Worm (Caenorhabditis elegans) whole organism, early embryonic: ENCODE data around the gene D1054.1.

Experiments used
- ama-1 ChIP-seq: fragments of 150-350 bp; optimal IDR thresholded peaks from 2 replicates; lab custom pipeline; 2014
- flt-1 ChIP-seq: fragments of 200-800 bp; sonication (Bioruptor generic); IDR thresholded peaks from 2 replicates; pipeline ENCODE4 v1.3.6; 2022; ENCODE audit warnings: missing genetic modification characterization, missing compliant biosample characterization
- hmbx-1 ChIP-seq: sonication (generic microtip); optimal IDR thresholded peaks from 2 replicates; lab custom pipeline; 2016; ENCODE audit warnings: mild to moderate bottlenecking, missing genetic modification characterization, missing compliant biosample characterization
- tbx-11 ChIP-seq: fragments of 200-800 bp; sonication (Bioruptor generic); IDR thresholded peaks from 2 replicates; pipeline ENCODE4 v1.3.6; 2022; ENCODE audit warnings: missing genetic modification characterization, missing compliant biosample characterization

ce11 chrV:10798090-10798489 is 28.1 kb upstream of the D1054.1 start, which contains the start of gene srh-184:
- TF ChIP-seq ama-1 (lab: Kevin White, UChicago) (no peak), flt-1 (GFP tag; lab: Robert Waterston, UW) (no peak), tbx-11 (GFP tag; lab: Robert Waterston, UW) (no peak), hmbx-1 (tag; lab: Kevin White, UChicago) (no peak)
